Fruit fly (Drosophila melanogaster): ENCODE results near the gene nht.

nht gene

dm6 chr2L:15274292-15274691 lies 44.4 kb downstream of the nht start:
- peak; percentile 52 for TF ChIP-seq noc (tag; optimal IDR thresholded peaks at IDR 0.05)

- no peak for TF ChIP-seq noc (tag; optimal IDR thresholded peaks at IDR 0.05)
Measured at dm6 chr2L:15273521-15274123, 45.1 kb downstream of the nht start.

dm6 chr2L:15271757-15272589 lies 46.7 kb downstream of the nht start, which contains the start of gene Cul3:
Gene Cul3, minus strand, starts transcription at chr2L:15272024.
- TF ChIP-seq noc (tag; optimal IDR thresholded peaks at IDR 0.05): no peak

dm6 chr2L:15271336-15271735 lies 47.4 kb downstream of the nht start:
- no peak for TF ChIP-seq noc (tag; optimal IDR thresholded peaks at IDR 0.05)

Data from whole organism, larva.